Fruit fly (Drosophila melanogaster) whole organism, adult: Measurements from ENCODE around the gene CG9550.

Experiments used
- CG11617 ChIP-seq: fragments of 200-800 bp; sonication (Bioruptor generic); optimal IDR thresholded peaks from 2 replicates; lab custom pipeline; 2017; ENCODE audit warnings: mild to moderate bottlenecking, missing biosample characterization, missing genetic modification reagents, missing genetic modification characterization
- CG12768 ChIP-seq: fragments of 200-800 bp; sonication (Bioruptor generic); optimal IDR thresholded peaks from 2 replicates; lab custom pipeline; 2017; ENCODE audit warnings: missing biosample characterization, missing genetic modification characterization, mild to moderate bottlenecking, moderate library complexity, missing genetic modification reagents
- CG14711 ChIP-seq: fragments of 200-800 bp; sonication (Bioruptor generic); optimal IDR thresholded peaks from 2 replicates; lab custom pipeline; 2018; ENCODE audit warnings: missing biosample characterization, mild to moderate bottlenecking, missing genetic modification characterization, moderate library complexity
- CG1620 ChIP-seq: fragments of 200-800 bp; sonication (Bioruptor generic); optimal IDR thresholded peaks from 2 replicates; lab custom pipeline; 2016; ENCODE audit warnings: missing biosample characterization, missing genetic modification characterization
- CG33017 ChIP-seq: fragments of 200-800 bp; sonication (Bioruptor generic); optimal IDR thresholded peaks from 2 replicates; lab custom pipeline; 2018; ENCODE audit warnings: missing biosample characterization, mild to moderate bottlenecking, missing genetic modification characterization, moderate library complexity
- CG5204 ChIP-seq: fragments of 200-800 bp; sonication (Bioruptor generic); optimal IDR thresholded peaks from 2 replicates; lab custom pipeline; 2016; ENCODE audit warnings: missing biosample characterization, missing genetic modification characterization
- CG7045 ChIP-seq: fragments of 200-800 bp; sonication (Bioruptor generic); optimal IDR thresholded peaks from 2 replicates; lab custom pipeline; 2017; ENCODE audit warnings: missing biosample characterization, mild to moderate bottlenecking, missing genetic modification characterization
- CG7101 ChIP-seq: fragments of 200-800 bp; sonication (Bioruptor generic); optimal IDR thresholded peaks from 2 replicates; lab custom pipeline; 2018; ENCODE audit warnings: missing biosample characterization, mild to moderate bottlenecking, missing genetic modification characterization, moderate library complexity
- Clk ChIP-seq: fragments of 200-800 bp; sonication (Bioruptor generic); optimal IDR thresholded peaks from 2 replicates; lab custom pipeline; 2017; ENCODE audit warnings: missing biosample characterization, missing genetic modification characterization
- Crg-1 ChIP-seq: fragments of 200-800 bp; sonication (Bioruptor generic); optimal IDR thresholded peaks from 2 replicates; lab custom pipeline; 2016; ENCODE audit warnings: missing biosample characterization, missing genetic modification characterization
- Hr96 ChIP-seq: fragments of 200-800 bp; sonication (Bioruptor generic); optimal IDR thresholded peaks from 2 replicates; lab custom pipeline; 2016; ENCODE audit warnings: missing biosample characterization, missing genetic modification characterization
- Mnt ChIP-seq: fragments of 200-800 bp; sonication (Bioruptor generic); optimal IDR thresholded peaks from 2 replicates; lab custom pipeline; 2016; ENCODE audit warnings: missing biosample characterization, mild to moderate bottlenecking, missing genetic modification characterization
- bab1 ChIP-seq: fragments of 200-800 bp; sonication (Bioruptor generic); optimal IDR thresholded peaks from 3 replicates; lab custom pipeline; 2019; ENCODE audit warnings: missing biosample characterization, mild to moderate bottlenecking, missing genetic modification characterization, moderate library complexity
- cic ChIP-seq: fragments of 200-800 bp; sonication (Bioruptor generic); optimal IDR thresholded peaks from 2 replicates; lab custom pipeline; 2017; ENCODE audit warnings: missing biosample characterization, mild to moderate bottlenecking, missing genetic modification characterization, moderate library complexity
- cnc ChIP-seq, 2 experiments: fragments of >200 bp; optimal IDR thresholded peaks; 2 replicates each; lab custom pipeline; 2017
- kay ChIP-seq: fragments of 200-800 bp; sonication (Bioruptor generic); peaks from one replicate; lab custom pipeline; 2016; ENCODE audit warnings: missing biosample characterization, missing genetic modification characterization, borderline replicate concordance
- ovo ChIP-seq: fragments of 200-800 bp; sonication (Bioruptor generic); optimal IDR thresholded peaks from 2 replicates; lab custom pipeline; 2016; ENCODE audit warnings: missing biosample characterization, missing genetic modification characterization
- pad ChIP-seq: fragments of 200-800 bp; sonication (Bioruptor generic); optimal IDR thresholded peaks from 3 replicates; lab custom pipeline; 2017; ENCODE audit warnings: missing biosample characterization, missing genetic modification characterization, mild to moderate bottlenecking, moderate library complexity, missing genetic modification reagents
- tj ChIP-seq: fragments of 200-800 bp; sonication (Bioruptor generic); optimal IDR thresholded peaks from 3 replicates; lab custom pipeline; 2017; ENCODE audit warnings: missing biosample characterization, mild to moderate bottlenecking, missing genetic modification characterization, moderate library complexity
- toe ChIP-seq: fragments of 200-800 bp; sonication (Bioruptor generic); optimal IDR thresholded peaks from 2 replicates; lab custom pipeline; 2016; ENCODE audit warnings: missing biosample characterization, missing genetic modification characterization

The CG9550 gene

dm6 chr2L:6474878-6475582, 21.8 kb upstream of the CG9550 start:
- TF ChIP-seq CG33017 (tag; lab: Kevin White, UChicago) (peak; percentile 30), CG12768 (GFP tag; lab: Kevin White, UChicago) (peak; percentile 70), Crg-1 (no peak), CG5204 (GFP tag; lab: Kevin White, UChicago) (no peak), cic (GFP tag; lab: Kevin White, UChicago) (peak; percentile 41), toe (no peak), Clk (GFP tag; lab: Kevin White, UChicago) (no peak), CG7101 (no peak)

DNA sequence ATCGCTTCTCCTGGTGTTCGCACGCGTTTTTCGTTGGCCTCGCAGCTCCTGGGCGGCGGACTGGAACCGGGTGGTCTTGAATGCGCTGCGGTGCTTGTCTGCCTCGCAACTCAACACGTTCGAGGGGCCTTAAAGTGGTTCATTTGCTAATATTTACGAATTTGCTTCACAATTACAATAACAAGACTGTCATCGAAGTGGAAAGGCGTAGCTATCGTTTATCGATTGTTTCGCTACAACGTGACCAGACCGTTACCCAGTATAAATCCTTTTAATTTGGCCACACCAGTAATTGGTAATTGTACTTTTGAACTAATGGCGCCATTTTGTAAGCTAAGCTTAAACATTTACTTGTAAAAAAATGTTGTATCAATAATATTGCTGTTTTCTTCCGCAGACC, 20.1 kb upstream of the CG9550 start, which contains the start of gene CG9536:
CG9536 (minus strand) TSS at position 223 of the 400 bp plus-strand sequence.
- peak; percentile 75 for TF ChIP-seq bab1
- no peak for TF ChIP-seq CG5204 (GFP tag; lab: Kevin White, UChicago)

DNA sequence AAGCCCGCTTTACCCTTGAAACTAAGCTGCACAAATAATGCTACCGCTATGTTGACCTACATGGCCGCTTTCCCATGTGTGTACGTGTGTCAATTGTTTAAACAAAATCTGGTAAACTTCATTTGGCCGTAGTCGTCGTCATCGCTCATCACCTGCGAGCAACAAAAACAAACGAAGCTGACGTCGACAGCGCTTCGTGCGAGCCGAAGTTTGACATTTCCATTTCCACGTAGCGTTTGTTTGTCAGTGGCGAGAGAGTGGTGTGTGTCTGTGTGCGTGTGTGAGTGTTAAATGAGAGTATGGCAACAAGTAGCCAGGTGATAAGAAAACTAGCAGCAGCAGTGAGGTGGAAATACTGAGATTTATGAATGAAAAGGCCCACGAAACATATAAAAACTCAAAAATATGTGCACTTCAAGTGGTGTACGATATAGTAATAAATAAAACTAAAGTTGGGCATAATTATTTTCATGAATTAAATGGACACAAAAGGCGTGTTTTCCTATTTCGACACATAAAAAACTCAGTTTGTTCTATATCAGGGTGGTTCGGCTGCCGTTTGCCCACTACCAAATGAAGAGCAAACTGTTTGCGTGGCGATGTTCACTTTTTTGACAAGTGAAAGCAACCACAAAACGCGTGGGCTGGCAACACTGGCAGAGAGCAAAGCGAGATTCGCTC, 17.5 kb upstream of the CG9550 start:
- no peak for TF ChIP-seq cnc (optimal IDR thresholded peaks at IDR 0.05; lab: Kevin White, UChicago)
- TF ChIP-seq Clk (GFP tag; lab: Kevin White, UChicago): no peak
- TF ChIP-seq CG7101: peak; percentile 29
- TF ChIP-seq toe: no peak
- TF ChIP-seq tj (GFP tag; lab: Kevin White, UChicago): no peak
- peak; percentile 97 for TF ChIP-seq cic (GFP tag; lab: Kevin White, UChicago)
- TF ChIP-seq CG7045 (GFP tag; lab: Kevin White, UChicago): no peak
- peak; percentile 42 for TF ChIP-seq CG33017 (tag; lab: Kevin White, UChicago)
- TF ChIP-seq CG14711 (tag; lab: Kevin White, UChicago): peak; percentile 62
- no peak for TF ChIP-seq Hr96 (GFP tag; lab: Kevin White, UChicago)
- no peak for TF ChIP-seq CG1620
- TF ChIP-seq CG5204 (GFP tag; lab: Kevin White, UChicago): no peak
- TF ChIP-seq pad (GFP tag; lab: Kevin White, UChicago): no peak
- TF ChIP-seq ovo (GFP tag; lab: Kevin White, UChicago): peak; percentile 63
- peak; percentile 28 for TF ChIP-seq CG12768 (GFP tag; lab: Kevin White, UChicago)
- no peak for TF ChIP-seq kay (GFP tag; lab: Kevin White, UChicago)
- TF ChIP-seq Mnt (GFP tag; lab: Kevin White, UChicago): peak; percentile 84
- TF ChIP-seq bab1: peak; percentile 65
- TF ChIP-seq CG11617 (GFP tag; lab: Kevin White, UChicago): peak; percentile 32
- peak; percentile 56 for TF ChIP-seq Crg-1

- TF ChIP-seq kay (GFP tag; lab: Kevin White, UChicago) (no peak), CG7045 (GFP tag; lab: Kevin White, UChicago) (peak; percentile 61), CG33017 (tag; lab: Kevin White, UChicago) (peak; percentile 75), CG5204 (GFP tag; lab: Kevin White, UChicago) (no peak), CG12768 (GFP tag; lab: Kevin White, UChicago) (peak; percentile 70), tj (GFP tag; lab: Kevin White, UChicago) (peak; percentile 84), ovo (GFP tag; lab: Kevin White, UChicago) (peak; percentile 68), pad (GFP tag; lab: Kevin White, UChicago) (peak; percentile 45), CG7101 (peak; percentile 83), CG1620 (peak; percentile 93), cnc (optimal IDR thresholded peaks at IDR 0.05; lab: Kevin White, UChicago) (no peak), CG14711 (tag; lab: Kevin White, UChicago) (peak; percentile 74), Clk (GFP tag; lab: Kevin White, UChicago) (peak; percentile 85), CG11617 (GFP tag; lab: Kevin White, UChicago) (peak; percentile 55), Crg-1 (peak; percentile 66), toe (peak; percentile 94), cic (GFP tag; lab: Kevin White, UChicago) (no peak), Hr96 (GFP tag; lab: Kevin White, UChicago) (peak; percentile 90), bab1 (peak; percentile 83), Mnt (GFP tag; lab: Kevin White, UChicago) (peak; percentile 62)
Measured at dm6 chr2L:6480212-6480994, 16.4 kb upstream of the CG9550 start, which contains the start of the genes Sec61alpha and Daxx. Sec61alpha (minus strand) TSS chr2L:6480575. Daxx (plus strand) TSS chr2L:6480929.

DNA sequence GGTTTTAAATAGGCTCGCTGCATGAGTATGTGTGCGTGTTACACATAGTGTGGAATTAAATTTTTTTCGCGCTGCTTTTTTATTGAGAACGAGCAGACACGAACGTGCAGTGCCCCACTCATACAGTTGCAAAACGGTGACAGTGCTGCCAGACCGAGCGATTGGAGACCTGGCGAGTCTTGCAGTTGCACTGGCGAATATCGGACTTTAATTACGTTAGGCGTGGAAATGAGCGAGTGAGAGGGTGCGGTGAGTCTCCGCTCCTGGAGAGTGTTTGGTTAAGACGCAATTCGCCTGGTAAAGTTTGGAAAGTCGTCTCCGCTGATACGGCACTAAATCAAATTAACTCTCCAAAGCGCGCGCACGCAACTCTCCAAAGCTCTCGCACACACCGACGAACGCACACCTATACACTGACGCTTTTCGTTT, 15.5 kb upstream of the CG9550 start:
- TF ChIP-seq pad (GFP tag; lab: Kevin White, UChicago) (peak; percentile 77), CG33017 (tag; lab: Kevin White, UChicago) (no peak), tj (GFP tag; lab: Kevin White, UChicago) (peak; percentile 79), Mnt (GFP tag; lab: Kevin White, UChicago) (peak; percentile 85), CG7045 (GFP tag; lab: Kevin White, UChicago) (no peak), CG5204 (GFP tag; lab: Kevin White, UChicago) (no peak), Crg-1 (no peak), cic (GFP tag; lab: Kevin White, UChicago) (peak; percentile 93), CG12768 (GFP tag; lab: Kevin White, UChicago) (no peak), bab1 (no peak), ovo (GFP tag; lab: Kevin White, UChicago) (peak; percentile 10), CG11617 (GFP tag; lab: Kevin White, UChicago) (peak; percentile 5), toe (peak; percentile 27)
